Worm (Caenorhabditis elegans) whole organism, L1 larva: Measurements from ENCODE around the gene rpc-25.

Experiments
- C04F5.9 ChIP-seq: sonication (generic microtip); optimal IDR thresholded peaks from 2 replicates; lab custom pipeline; 2016; ENCODE audit warnings: missing genetic modification characterization, missing compliant biosample characterization
- Y116A8C.19 ChIP-seq: sonication (generic microtip); optimal IDR thresholded peaks from 2 replicates; lab custom pipeline; 2016; ENCODE audit warnings: missing compliant biosample characterization, missing genetic modification characterization, borderline replicate concordance
- aha-1 ChIP-seq: fragments of 150-350 bp; optimal IDR thresholded peaks from 2 replicates; lab custom pipeline; 2014; ENCODE audit warnings: missing biosample characterization, missing genetic modification characterization
- alr-1 ChIP-seq: fragments of 200-800 bp; sonication (Bioruptor generic); optimal IDR thresholded peaks from 2 replicates; lab custom pipeline; 2018; ENCODE audit warnings: borderline replicate concordance, mild to moderate bottlenecking, missing genetic modification characterization, missing compliant biosample characterization
- aly-2 ChIP-seq: fragments of 150-350 bp; optimal IDR thresholded peaks from 2 replicates; lab custom pipeline; 2014; ENCODE audit warnings: missing biosample characterization, missing genetic modification characterization
- ama-1 ChIP-seq: fragments of 150-350 bp; optimal IDR thresholded peaks from 2 replicates; lab custom pipeline; 2014
- ceh-88 ChIP-seq: fragments of 200-800 bp; sonication (Bioruptor generic); IDR thresholded peaks from 2 replicates; pipeline ENCODE4 v1.3.6; 2022; ENCODE audit warnings: missing genetic modification characterization, missing compliant biosample characterization
- dpl-1 ChIP-seq, 3 experiments: fragments of 150-350 bp in 2 of 3; sonication (generic microtip) in 1 of 3; optimal IDR thresholded peaks; 2 replicates each; lab custom pipeline; 2014 to 2017; ENCODE audit warnings: missing biosample characterization in 3 of 3, missing genetic modification characterization in 3 of 3, missing genetic modification reagents in 3 of 3
- dsc-1 ChIP-seq: sonication (generic microtip); optimal IDR thresholded peaks from 2 replicates; lab custom pipeline; 2016; ENCODE audit warnings: mild to moderate bottlenecking, missing genetic modification characterization, missing compliant biosample characterization
- efl-1 ChIP-seq, 4 experiments: fragments of 150-350 bp; optimal IDR thresholded peaks in 3 of 4; peaks in 1 of 4; 1 replicate in 1 of 4; 2 replicates in 3 of 4; lab custom pipeline; 2014; ENCODE audit warnings: missing biosample characterization in 2 of 4, missing genetic modification characterization in 2 of 4, missing genetic modification reagents in 2 of 4
- elt-2 ChIP-seq: sonication (generic microtip); optimal IDR thresholded peaks from 2 replicates; lab custom pipeline; 2016; ENCODE audit warnings: missing genetic modification characterization, mild to moderate bottlenecking, inconsistent platforms, missing compliant biosample characterization, missing genetic modification reagents
- elt-3 ChIP-seq, 6 experiments: fragments of 150-350 bp in 1 of 6; sonication (generic microtip); optimal IDR thresholded peaks; 2 replicates each; lab custom pipeline; 2017 to 2018; ENCODE audit warnings: missing biosample characterization in 6 of 6, missing genetic modification characterization in 6 of 6, inconsistent platforms in 1 of 6
- ets-5 ChIP-seq: fragments of 200-800 bp; sonication (Bioruptor generic); IDR thresholded peaks from 2 replicates; pipeline ENCODE4 v1.3.6; 2022; ENCODE audit warnings: missing genetic modification characterization, missing compliant biosample characterization
- fkh-10 ChIP-seq: sonication (generic microtip); optimal IDR thresholded peaks from 2 replicates; lab custom pipeline; 2017; ENCODE audit warnings: missing biosample characterization, missing genetic modification reagents, missing genetic modification characterization
- fkh-4 ChIP-seq: sonication (generic microtip); optimal IDR thresholded peaks from 2 replicates; lab custom pipeline; 2016; ENCODE audit warnings: missing compliant biosample characterization, missing genetic modification characterization, borderline replicate concordance
- fkh-8 ChIP-seq: sonication (generic microtip); optimal IDR thresholded peaks from 2 replicates; lab custom pipeline; 2016; ENCODE audit warnings: mild to moderate bottlenecking, missing genetic modification characterization, missing compliant biosample characterization
- grh-1 ChIP-seq: fragments of 200-800 bp; sonication (Bioruptor generic); IDR thresholded peaks from 2 replicates; pipeline ENCODE4 v1.3.6; 2022; ENCODE audit warnings: missing genetic modification reagents, missing genetic modification characterization, missing compliant biosample characterization
- hlh-4 ChIP-seq: sonication (generic microtip); optimal IDR thresholded peaks from 2 replicates; lab custom pipeline; 2016; ENCODE audit warnings: mild to moderate bottlenecking, missing genetic modification characterization, missing compliant biosample characterization
- hpl-2 ChIP-seq: fragments of 150-350 bp; optimal IDR thresholded peaks from 2 replicates; lab custom pipeline; 2014; ENCODE audit warnings: missing biosample characterization, missing genetic modification reagents, missing genetic modification characterization
- irx-1 ChIP-seq: sonication (generic microtip); optimal IDR thresholded peaks from 2 replicates; lab custom pipeline; 2016; ENCODE audit warnings: missing genetic modification characterization, missing compliant biosample characterization
- isw-1 ChIP-seq: fragments of 200-800 bp; sonication (Bioruptor generic); IDR thresholded peaks from 2 replicates; pipeline ENCODE4 v1.3.6; 2022; ENCODE audit warnings: missing genetic modification characterization, missing compliant biosample characterization
- jun-1 ChIP-seq: fragments of 150-350 bp; optimal IDR thresholded peaks from 2 replicates; lab custom pipeline; 2014; ENCODE audit warnings: missing biosample characterization, missing genetic modification reagents, missing genetic modification characterization
- lin-13 ChIP-seq: fragments of 150-350 bp; optimal IDR thresholded peaks from 2 replicates; lab custom pipeline; 2014; ENCODE audit warnings: missing biosample characterization, missing genetic modification reagents, missing genetic modification characterization
- lin-14 ChIP-seq: fragments of 200-800 bp; sonication (Bioruptor generic); optimal IDR thresholded peaks from 2 replicates; lab custom pipeline; 2018; ENCODE audit warnings: mild to moderate bottlenecking, missing genetic modification characterization, moderate library complexity, missing compliant biosample characterization
- lin-35 ChIP-seq, 2 experiments: fragments of 150-350 bp; optimal IDR thresholded peaks; 2 replicates each; lab custom pipeline; 2014; ENCODE audit warnings: missing biosample characterization in 2 of 2, missing genetic modification characterization in 2 of 2, missing genetic modification reagents in 2 of 2
- lir-3 ChIP-seq: sonication (generic microtip); optimal IDR thresholded peaks from 2 replicates; lab custom pipeline; 2016; ENCODE audit warnings: mild to moderate bottlenecking, missing genetic modification characterization, moderate library complexity, missing compliant biosample characterization; ENCODE audit not compliant: poor library complexity
- lsy-2 ChIP-seq, 2 experiments: fragments of 150-350 bp; optimal IDR thresholded peaks; 2 replicates each; lab custom pipeline; 2014; ENCODE audit warnings: missing biosample characterization in 2 of 2, missing genetic modification characterization in 2 of 2
- mep-1 ChIP-seq: fragments of 150-350 bp; optimal IDR thresholded peaks from 2 replicates; lab custom pipeline; 2014; ENCODE audit warnings: missing biosample characterization, missing genetic modification characterization
- nhr-11 ChIP-seq: fragments of 150-350 bp; optimal IDR thresholded peaks from 2 replicates; lab custom pipeline; 2014; ENCODE audit warnings: missing biosample characterization, missing genetic modification characterization
- nhr-12 ChIP-seq: sonication (generic microtip); optimal IDR thresholded peaks from 2 replicates; lab custom pipeline; 2017; ENCODE audit warnings: missing biosample characterization, missing genetic modification characterization
- nhr-19 ChIP-seq: fragments of 200-800 bp; sonication (Bioruptor generic); conservative IDR thresholded peaks from 2 replicates; pipeline ENCODE4 v1.3.6; 2022; ENCODE audit warnings: missing genetic modification characterization, missing compliant biosample characterization
- nhr-28 ChIP-seq: fragments of 150-350 bp; optimal IDR thresholded peaks from 2 replicates; lab custom pipeline; 2014; ENCODE audit warnings: missing biosample characterization, missing genetic modification characterization
- nhr-77 ChIP-seq: fragments of 150-350 bp; optimal IDR thresholded peaks from 2 replicates; lab custom pipeline; 2014; ENCODE audit warnings: missing biosample characterization, missing genetic modification characterization
- nhr-84 ChIP-seq: sonication (generic microtip); optimal IDR thresholded peaks from 2 replicates; lab custom pipeline; 2017; ENCODE audit warnings: missing biosample characterization, missing genetic modification characterization
- nhr-85 ChIP-seq: sonication (generic microtip); peaks from one replicate; lab custom pipeline; 2016; ENCODE audit warnings: missing genetic modification characterization, inconsistent platforms, missing compliant biosample characterization
- nhr-90 ChIP-seq: sonication (generic microtip); optimal IDR thresholded peaks from 2 replicates; lab custom pipeline; 2016; ENCODE audit warnings: mild to moderate bottlenecking, missing genetic modification characterization, missing compliant biosample characterization; ENCODE audit not compliant: poor library complexity
- pag-3 ChIP-seq: sonication (generic microtip); optimal IDR thresholded peaks from 2 replicates; lab custom pipeline; 2017; ENCODE audit warnings: missing genetic modification characterization, mild to moderate bottlenecking, missing compliant biosample characterization, antibody characterized with exemption, borderline replicate concordance; ENCODE audit not compliant: insufficient read depth
- rnt-1 ChIP-seq: sonication (generic microtip); optimal IDR thresholded peaks from 2 replicates; lab custom pipeline; 2016; ENCODE audit warnings: mild to moderate bottlenecking, missing genetic modification characterization, moderate library complexity, missing compliant biosample characterization
- snpc-4 ChIP-seq: fragments of 150-350 bp; optimal IDR thresholded peaks from 2 replicates; lab custom pipeline; 2014; ENCODE audit warnings: missing biosample characterization, missing genetic modification characterization
- sox-4 ChIP-seq: sonication (generic microtip); optimal IDR thresholded peaks from 2 replicates; lab custom pipeline; 2016; ENCODE audit warnings: missing genetic modification characterization, missing compliant biosample characterization
- sup-37 ChIP-seq: fragments of 200-800 bp; sonication (Bioruptor generic); optimal IDR thresholded peaks from 2 replicates; lab custom pipeline; 2018; ENCODE audit warnings: mild to moderate bottlenecking, missing genetic modification characterization, missing compliant biosample characterization
- swsn-7 ChIP-seq: sonication (generic microtip); optimal IDR thresholded peaks from 2 replicates; lab custom pipeline; 2016; ENCODE audit warnings: missing genetic modification characterization, missing compliant biosample characterization
- tbx-2 ChIP-seq: sonication (generic microtip); optimal IDR thresholded peaks from 2 replicates; lab custom pipeline; 2016; ENCODE audit warnings: missing genetic modification characterization, missing compliant biosample characterization
- tlp-1 ChIP-seq: fragments of 150-350 bp; optimal IDR thresholded peaks from 2 replicates; lab custom pipeline; 2014; ENCODE audit warnings: missing biosample characterization, missing genetic modification characterization
- unc-86 ChIP-seq: sonication (generic microtip); optimal IDR thresholded peaks from 2 replicates; lab custom pipeline; 2016; ENCODE audit warnings: missing genetic modification characterization, missing compliant biosample characterization
- unc-98 ChIP-seq: fragments of 200-800 bp; sonication (Bioruptor generic); IDR thresholded peaks from 2 replicates; pipeline ENCODE4 v1.3.6; 2022; ENCODE audit warnings: missing genetic modification characterization, missing compliant biosample characterization
- vab-15 ChIP-seq: sonication (generic microtip); optimal IDR thresholded peaks from 2 replicates; lab custom pipeline; 2017; ENCODE audit warnings: missing genotype, mild to moderate bottlenecking, missing genetic modification characterization, missing compliant biosample characterization
- xbp-1 ChIP-seq: sonication (generic microtip); optimal IDR thresholded peaks from 2 replicates; lab custom pipeline; 2016; ENCODE audit warnings: missing genetic modification characterization, missing compliant biosample characterization
- ztf-11 ChIP-seq, 2 experiments: sonication (generic microtip); optimal IDR thresholded peaks; 2 replicates each; lab custom pipeline; 2016 to 2017; ENCODE audit warnings: missing genetic modification characterization in 2 of 2, missing biosample characterization in 1 of 2, missing compliant biosample characterization in 1 of 2
- ztf-4 ChIP-seq: fragments of 150-350 bp; optimal IDR thresholded peaks from 2 replicates; lab custom pipeline; 2014; ENCODE audit warnings: missing biosample characterization, missing genetic modification characterization

rpc-25 gene

ce11 chrV:10178166-10178565 lies 28.2 kb downstream of the rpc-25 start (continued):
- TF ChIP-seq nhr-90 (tag; lab: Kevin White, UChicago) (peak; percentile 80), nhr-11 (no peak), xbp-1 (tag; lab: Kevin White, UChicago) (peak; percentile 79), lin-35 (GFP tag; optimal IDR thresholded peaks at IDR 0.05; lab: Kevin White, UChicago) (peak; percentile 50 to 76), elt-3 (tag; optimal IDR thresholded peaks at IDR 0.05; lab: Kevin White, UChicago) (no peak), jun-1 (tag; lab: Kevin White, UChicago) (peak; percentile 39), lsy-2 (tag; optimal IDR thresholded peaks at IDR 0.05; lab: Kevin White, UChicago) (peak; percentile 52 to 81), dpl-1 (GFP tag; optimal IDR thresholded peaks at IDR 0.05; lab: Kevin White, UChicago) (peak; percentile 32 to 56 (median 39)), Y116A8C.19 (tag; lab: Kevin White, UChicago) (no peak), tbx-2 (tag; lab: Kevin White, UChicago) (peak; percentile 75), ceh-88 (GFP tag; lab: Robert Waterston, UW) (peak; percentile 59), C04F5.9 (tag; lab: Kevin White, UChicago) (peak; percentile 52), aha-1 (tag; lab: Kevin White, UChicago) (no peak), efl-1 (optimal IDR thresholded peaks at IDR 0.05; lab: Kevin White, UChicago) (peak; percentile 59 to 60), efl-1 (GFP tag; optimal IDR thresholded peaks at IDR 0.05 in 1 of 2; lab: Kevin White, UChicago) (peak; percentile 49 to 95), dsc-1 (tag; lab: Kevin White, UChicago) (peak; percentile 73), pag-3 (peak; percentile 41), ets-5 (no peak), fkh-8 (tag; lab: Kevin White, UChicago) (peak; percentile 85), sox-4 (tag; lab: Kevin White, UChicago) (peak; percentile 41), nhr-77 (tag; lab: Kevin White, UChicago) (peak; percentile 70), ztf-11 (tag; optimal IDR thresholded peaks at IDR 0.05; lab: Kevin White, UChicago) (peak in 1 of 2 experiments; percentile 60), rnt-1 (tag; lab: Kevin White, UChicago) (peak; percentile 29), fkh-4 (tag; lab: Kevin White, UChicago) (peak; percentile 34), mep-1 (tag; lab: Kevin White, UChicago) (peak; percentile 37), tlp-1 (tag; lab: Kevin White, UChicago) (no peak), nhr-85 (tag; lab: Kevin White, UChicago) (peak; percentile 90), unc-86 (peak; percentile 53), unc-98 (GFP tag; lab: Robert Waterston, UW) (no peak), lin-14 (GFP tag; lab: Kevin White, UChicago) (peak; percentile 85), hlh-4 (tag; lab: Kevin White, UChicago) (peak; percentile 24), irx-1 (tag; lab: Kevin White, UChicago) (peak; percentile 34), isw-1 (GFP tag; lab: Robert Waterston, UW) (peak; percentile 63), swsn-7 (tag; lab: Kevin White, UChicago) (peak; percentile 71), vab-15 (peak; percentile 62), grh-1 (peak; percentile 91), lin-13 (GFP tag; lab: Kevin White, UChicago) (peak; percentile 40), sup-37 (GFP tag; lab: Kevin White, UChicago) (peak; percentile 15), nhr-19 (peak; percentile 77), elt-2 (peak; percentile 24), nhr-28 (tag; lab: Kevin White, UChicago) (no peak)

- TF ChIP-seq nhr-19 (peak; percentile 46), nhr-84 (tag; lab: Kevin White, UChicago) (no peak), fkh-4 (tag; lab: Kevin White, UChicago) (no peak), lsy-2 (tag; optimal IDR thresholded peaks at IDR 0.05; lab: Kevin White, UChicago) (peak; percentile 56 to 78), lir-3 (no peak), mep-1 (tag; lab: Kevin White, UChicago) (peak; percentile 55), ama-1 (lab: Kevin White, UChicago) (no peak), fkh-10 (GFP tag; lab: Kevin White, UChicago) (peak; percentile 97), fkh-8 (tag; lab: Kevin White, UChicago) (peak; percentile 98), aly-2 (tag; lab: Kevin White, UChicago) (no peak), hpl-2 (GFP tag; lab: Kevin White, UChicago) (no peak), grh-1 (no peak), nhr-90 (tag; lab: Kevin White, UChicago) (no peak), pag-3 (no peak), xbp-1 (tag; lab: Kevin White, UChicago) (peak; percentile 66), nhr-12 (tag; lab: Kevin White, UChicago) (no peak), vab-15 (no peak), alr-1 (tag; lab: Kevin White, UChicago) (no peak), snpc-4 (tag; lab: Kevin White, UChicago) (peak; percentile 45), jun-1 (tag; lab: Kevin White, UChicago) (peak; percentile 41), ztf-4 (tag; lab: Kevin White, UChicago) (peak; percentile 76)
Observed at ce11 chrV:10174632-10175075, 31.7 kb downstream of the rpc-25 start.
